Worm (Caenorhabditis elegans): ENCODE measurements around the gene Y54F10BM.23.

DNA sequence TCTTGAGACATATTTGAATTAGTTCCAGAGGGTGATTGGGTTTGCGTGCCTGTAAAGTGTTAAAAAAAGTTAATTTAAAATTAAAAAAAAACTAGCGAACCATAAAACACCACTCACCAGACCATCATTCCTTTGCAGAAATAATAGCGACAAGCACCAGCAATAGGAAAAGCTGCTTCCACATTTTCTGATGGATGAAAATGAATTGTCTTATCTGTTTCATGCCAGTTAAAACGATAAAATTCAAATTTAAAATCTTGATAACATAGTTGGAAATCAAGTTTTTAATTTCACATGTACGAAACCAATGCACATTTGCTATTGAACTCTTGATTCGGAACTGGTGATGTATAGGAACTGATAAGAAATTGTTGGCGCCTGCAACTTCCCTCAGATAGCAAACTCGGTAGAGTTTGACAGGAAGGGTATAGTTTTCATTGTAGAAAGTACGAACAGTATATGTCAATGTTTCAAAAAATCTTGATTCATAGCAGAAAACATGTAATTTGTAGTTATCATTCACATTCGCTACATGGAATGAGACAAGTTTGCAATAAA lies 39.7 kb downstream of the Y54F10BM.23 start, which contains the start of gene C39B5.10:
- TF ChIP-seq egl-27 (tag; optimal IDR thresholded peaks at IDR 0.05) (no peak), unc-55 (GFP tag; optimal IDR thresholded peaks at IDR 0.05) (no peak)

Measured in whole organism, L2 larva.